ENCODE assay signal across 3 fruit fly cellular contexts in the genomic region with DNA sequence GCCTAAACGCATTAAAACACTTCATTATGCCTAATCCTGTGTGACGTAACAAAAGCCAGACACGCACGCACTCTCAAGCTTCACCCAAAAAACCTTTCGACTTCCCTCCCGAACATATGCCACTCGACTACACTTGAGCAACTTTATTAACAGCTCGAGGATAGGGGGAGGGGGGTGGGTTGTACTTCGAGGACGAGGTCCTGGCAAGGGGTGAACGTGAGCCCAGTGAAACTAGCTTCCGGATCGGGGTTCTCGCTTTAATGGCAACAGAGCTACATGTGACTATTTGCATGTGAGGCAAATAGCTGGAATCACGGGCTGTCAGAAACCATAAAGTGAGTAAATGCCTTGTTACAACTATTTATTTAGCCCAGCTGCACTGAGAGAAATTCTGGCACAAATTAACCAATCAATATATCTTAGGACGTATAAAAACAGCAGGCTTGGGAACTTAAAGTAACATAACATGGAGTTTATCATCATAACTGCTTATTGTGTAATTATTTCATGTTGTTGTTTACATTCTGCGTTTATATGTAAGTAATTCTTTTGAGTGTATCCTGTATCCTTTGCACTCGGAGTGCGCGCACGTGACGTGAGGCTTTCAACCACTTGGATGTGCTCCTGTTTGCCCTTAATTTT.
A peak's percentile ranks its signal among the peaks of the same experiment; 100 is the strongest.
TF ChIP-seq lines count a peak whose summit lies in the region.

No protein-coding gene starts in this region.

- no peak for TF ChIP-seq CTCF in whole organism, embryonic (GFP tag; optimal IDR thresholded peaks at IDR 0.05; lab: Kevin White, UChicago)

TF ChIP-seq in whole organism, embryonic, 481 proteins besides CTCF, POLR2A, EP300 and RAD21 (continues in another document):
- TF ChIP-seq shn (GFP tag; optimal IDR thresholded peaks at IDR 0.05; lab: Kevin White, UChicago) (no peak), CG18599 (GFP tag; optimal IDR thresholded peaks at IDR 0.05; lab: Kevin White, UChicago) (peak; percentile 53), GATAe (GFP tag; conservative IDR thresholded peaks at IDR 0.05; lab: Robert Waterston, UW) (no peak), Atf3 (GFP tag; optimal IDR thresholded peaks at IDR 0.05; lab: Kevin White, UChicago) (peak; percentile 15), croc (GFP tag; conservative IDR thresholded peaks at IDR 0.05; lab: Robert Waterston, UW) (no peak; the same call in 2 of the 3 replicates), CG3163 (GFP tag; optimal IDR thresholded peaks at IDR 0.05; lab: Kevin White, UChicago) (no peak), CG10979 (tag; optimal IDR thresholded peaks at IDR 0.05; lab: Kevin White, UChicago) (peak; percentile 80), ara (GFP tag; IDR thresholded peaks at IDR 0.05; lab: Robert Waterston, UW) (peak; percentile 60; the same call in 1 of the 2 replicates), Nf-YB (GFP tag; optimal IDR thresholded peaks at IDR 0.05; lab: Kevin White, UChicago) (peak; percentile 29), ash1 (GFP tag; optimal IDR thresholded peaks at IDR 0.05; lab: Kevin White, UChicago) (no peak), CG17359 (tag; optimal IDR thresholded peaks at IDR 0.05; lab: Kevin White, UChicago) (peak; percentile 50), bcd (GFP tag; optimal IDR thresholded peaks at IDR 0.05; lab: Kevin White, UChicago) (no peak), caup (GFP tag; optimal IDR thresholded peaks at IDR 0.05; lab: Kevin White, UChicago; ENCODE audit: severe bottlenecking) (no peak), TFAM (GFP tag; optimal IDR thresholded peaks at IDR 0.05; lab: Kevin White, UChicago) (no peak), sens (GFP tag; lab: Kevin White, UChicago) (peak; percentile 92), mirr (GFP tag; optimal IDR thresholded peaks at IDR 0.05; lab: Kevin White, UChicago) (peak; percentile 30), Camta (GFP tag; optimal IDR thresholded peaks at IDR 0.05; lab: Kevin White, UChicago) (no peak), prd (optimal IDR thresholded peaks at IDR 0.05; lab: Kevin White, UChicago) (no peak), prd (GFP tag; IDR thresholded peaks at IDR 0.05; lab: Robert Waterston, UW) (peak; percentile 81), fd3F (GFP tag; optimal IDR thresholded peaks at IDR 0.05; lab: Kevin White, UChicago) (no peak), grau (tag; optimal IDR thresholded peaks at IDR 0.05; lab: Kevin White, UChicago) (peak; percentile 53), D19A (tag; optimal IDR thresholded peaks at IDR 0.05; lab: Kevin White, UChicago) (peak; percentile 61), bbx (GFP tag; IDR thresholded peaks at IDR 0.05; lab: Robert Waterston, UW; ENCODE audit: partially characterized antibody) (no peak), CG14965 (GFP tag; optimal IDR thresholded peaks at IDR 0.05; lab: Kevin White, UChicago; ENCODE audit: borderline replicate concordance) (no peak), CG2202 (tag; optimal IDR thresholded peaks at IDR 0.05; lab: Kevin White, UChicago) (peak; percentile 34), dmrt11E (tag; optimal IDR thresholded peaks at IDR 0.05; lab: Kevin White, UChicago) (peak; percentile 82), sr (GFP tag; IDR thresholded peaks at IDR 0.05; lab: Robert Waterston, UW) (no peak), CG3838 (GFP tag; optimal IDR thresholded peaks at IDR 0.05; lab: Kevin White, UChicago) (no peak)

TF ChIP-seq in whole organism, prepupa, 60 proteins besides CTCF, POLR2A, EP300 and RAD21:
- TF ChIP-seq CG7368 (GFP tag; optimal IDR thresholded peaks at IDR 0.05; lab: Kevin White, UChicago) (no peak), svp (GFP tag; lab: Kevin White, UChicago) (no peak), Hr4 (GFP tag; optimal IDR thresholded peaks at IDR 0.05; lab: Kevin White, UChicago) (no peak), Sox102F (GFP tag; optimal IDR thresholded peaks at IDR 0.05; lab: Kevin White, UChicago) (peak; percentile 5), CG8119 (GFP tag; IDR thresholded peaks at IDR 0.05; lab: Robert Waterston, UW) (no peak), CG6808 (GFP tag; optimal IDR thresholded peaks at IDR 0.05; lab: Kevin White, UChicago) (no peak), CG31627 (GFP tag; optimal IDR thresholded peaks at IDR 0.05; lab: Kevin White, UChicago) (peak; percentile 0)

TF ChIP-seq in whole organism, wandering third instar larva, 38 proteins besides CTCF, POLR2A, EP300 and RAD21:
- peak; percentile 24 for TF ChIP-seq sv (GFP tag; optimal IDR thresholded peaks at IDR 0.05; lab: Kevin White, UChicago)
- TF ChIP-seq jim (GFP tag; optimal IDR thresholded peaks at IDR 0.05; lab: Kevin White, UChicago), result no peak

Comparison
In these comparisons a context has a peak if more than half of its experiments do, and no peak if none do; other contexts are left out.
1. Of the 7 proteins assayed by ChIP-seq in both whole organism, embryonic and whole organism, prepupa: peak only in whole organism, embryonic: Blimp-1; only in whole organism, prepupa: Sox102F; in both: none; in neither: 5.